Worm (Caenorhabditis elegans) whole organism, young adult: ENCODE data around the gene fbxb-50.

Experiments used
- ceh-79 ChIP-seq: sonication (generic microtip); optimal IDR thresholded peaks from 2 replicates; lab custom pipeline; 2017; ENCODE audit warnings: mild to moderate bottlenecking, missing genetic modification characterization, missing compliant biosample characterization
- dpff-1 ChIP-seq: sonication (generic microtip); optimal IDR thresholded peaks from 2 replicates; lab custom pipeline; 2017; ENCODE audit warnings: mild to moderate bottlenecking, missing genetic modification characterization, missing compliant biosample characterization
- dpl-1 ChIP-seq: fragments of 150-350 bp; optimal IDR thresholded peaks from 2 replicates; lab custom pipeline; 2014; ENCODE audit warnings: missing biosample characterization, missing genetic modification reagents, missing genetic modification characterization
- ekl-4 ChIP-seq: fragments of 200-800 bp; sonication (Bioruptor generic); IDR thresholded peaks from 2 replicates; pipeline ENCODE4 v1.3.6; 2022; ENCODE audit warnings: missing genetic modification reagents, missing genetic modification characterization, missing compliant biosample characterization
- hmg-1.2 ChIP-seq: fragments of 200-800 bp; sonication (Bioruptor generic); IDR thresholded peaks from 2 replicates; pipeline ENCODE4 v1.3.6; 2022; ENCODE audit warnings: missing genetic modification reagents, missing genetic modification characterization, missing compliant biosample characterization
- lin-35 ChIP-seq, 3 experiments: fragments of 150-350 bp in 2 of 3; sonication (generic microtip) in 1 of 3; optimal IDR thresholded peaks; 2 replicates each; lab custom pipeline; 2014 to 2018; ENCODE audit warnings: missing biosample characterization in 3 of 3, missing genetic modification characterization in 3 of 3, missing genetic modification reagents in 3 of 3
- lsl-1 ChIP-seq: fragments of 200-800 bp; sonication (Bioruptor generic); optimal IDR thresholded peaks from 2 replicates; lab custom pipeline; 2018; ENCODE audit warnings: mild to moderate bottlenecking, missing genetic modification characterization, moderate library complexity, missing compliant biosample characterization
- madf-10 ChIP-seq: sonication (generic microtip); optimal IDR thresholded peaks from 2 replicates; lab custom pipeline; 2016; ENCODE audit warnings: mild to moderate bottlenecking, missing genetic modification characterization, missing compliant biosample characterization
- nhr-80 ChIP-seq: sonication (generic microtip); optimal IDR thresholded peaks from 2 replicates; lab custom pipeline; 2016; ENCODE audit warnings: missing genetic modification characterization, missing compliant biosample characterization
- pha-4 ChIP-seq: fragments of 150-350 bp; sonication (generic microtip); optimal IDR thresholded peaks from 2 replicates; lab custom pipeline; 2014; ENCODE audit warnings: missing biosample characterization, missing genetic modification reagents, missing genetic modification characterization
- sea-2 ChIP-seq: fragments of 200-800 bp; sonication (Bioruptor generic); IDR thresholded peaks from 2 replicates; pipeline ENCODE4 v1.3.6; 2022; ENCODE audit warnings: missing genetic modification characterization, missing compliant biosample characterization
- unc-62 ChIP-seq: fragments of 150-350 bp; optimal IDR thresholded peaks from 2 replicates; lab custom pipeline; 2014; ENCODE audit warnings: missing biosample characterization, missing genetic modification reagents, missing genetic modification characterization

DNA sequence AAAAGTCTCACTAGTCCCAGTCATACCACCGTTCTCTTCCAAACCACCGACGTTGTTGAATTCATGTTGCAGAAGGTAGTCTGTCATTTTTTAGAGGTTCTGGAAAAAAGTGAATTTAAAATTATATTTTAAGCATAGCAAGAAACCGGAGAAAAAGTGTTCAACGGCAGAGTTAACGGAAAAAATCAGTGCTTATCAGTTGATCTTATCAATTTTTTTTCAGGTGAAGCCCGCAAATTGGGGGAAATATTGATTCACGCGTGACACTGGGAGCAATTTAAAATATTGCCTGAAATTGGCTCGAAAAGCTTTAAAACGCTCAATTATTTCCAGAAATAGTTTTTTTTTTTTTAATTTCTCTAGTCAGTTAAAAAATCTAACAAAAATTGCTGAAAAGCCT lies 23.6 kb downstream of the fbxb-50 start, which contains the start of gene math-38:
- TF ChIP-seq ekl-4 (GFP tag; lab: Robert Waterston, UW) (no peak), dpff-1 (no peak), hmg-1.2 (no peak), ceh-79 (tag; lab: Kevin White, UChicago) (no peak), nhr-80 (peak; percentile 22), sea-2 (GFP tag; lab: Robert Waterston, UW) (no peak), lsl-1 (GFP tag; lab: Kevin White, UChicago) (no peak), unc-62 (GFP tag; lab: Kevin White, UChicago) (no peak), madf-10 (tag; lab: Kevin White, UChicago) (no peak), lin-35 (GFP tag; optimal IDR thresholded peaks at IDR 0.05; lab: Kevin White, UChicago) (no peak), dpl-1 (GFP tag; lab: Kevin White, UChicago) (no peak), pha-4 (no peak)
